Fruit fly (Drosophila melanogaster): Measurements from ENCODE around the gene CG5078.

CG5078 gene

dm6 chr3L:20470991-20471498 is 34.8 kb upstream of the CG5078 start (continued):
- TF ChIP-seq Ets65A (GFP tag) = no peak
- TF ChIP-seq esg (GFP tag; conservative IDR thresholded peaks at IDR 0.05) = peak; percentile 22; the same call in 1 of the 2 replicates
- no peak for TF ChIP-seq CG3163 (GFP tag; optimal IDR thresholded peaks at IDR 0.05)
- TF ChIP-seq tio (GFP tag; optimal IDR thresholded peaks at IDR 0.05) = peak; percentile 3
- no peak for TF ChIP-seq Hmx (GFP tag; optimal IDR thresholded peaks at IDR 0.05)
- peak; percentile 68 for TF ChIP-seq tap (tag; optimal IDR thresholded peaks at IDR 0.05)
- TF ChIP-seq sc (optimal IDR thresholded peaks at IDR 0.05) = no peak
- TF ChIP-seq sc (GFP tag; optimal IDR thresholded peaks at IDR 0.05) = peak; percentile 14
- peak; percentile 51 for TF ChIP-seq PHDP (tag; optimal IDR thresholded peaks at IDR 0.05)
- no peak for TF ChIP-seq CG6765 (GFP tag; optimal IDR thresholded peaks at IDR 0.05)
- TF ChIP-seq Atf-2 (GFP tag; optimal IDR thresholded peaks at IDR 0.05) = no peak
- no peak for TF ChIP-seq CkIIα-i1 (GFP tag; IDR thresholded peaks at IDR 0.05)
- no peak for TF ChIP-seq wdn (GFP tag; IDR thresholded peaks at IDR 0.05)
- TF ChIP-seq CG6791 (GFP tag; IDR thresholded peaks at IDR 0.05; ENCODE audit: partially characterized antibody) = no peak
- no peak for TF ChIP-seq Abd-B (GFP tag; optimal IDR thresholded peaks at IDR 0.05)
- peak; percentile 5 for TF ChIP-seq CG7987 (GFP tag; optimal IDR thresholded peaks at IDR 0.05)
- TF ChIP-seq tll (GFP tag; optimal IDR thresholded peaks at IDR 0.05) = no peak
- TF ChIP-seq usp (GFP tag; optimal IDR thresholded peaks at IDR 0.05) = no peak
- TF ChIP-seq CG6813 (GFP tag; optimal IDR thresholded peaks at IDR 0.05) = peak; percentile 68
- TF ChIP-seq wor (GFP tag; IDR thresholded peaks at IDR 0.05) = peak; percentile 30
- TF ChIP-seq CG8359 (GFP tag; optimal IDR thresholded peaks at IDR 0.05; ENCODE audit: borderline replicate concordance) = peak; percentile 5
- TF ChIP-seq Ravus (GFP tag; IDR thresholded peaks at IDR 0.05) = no peak
- TF ChIP-seq CG33557 (GFP tag; optimal IDR thresholded peaks at IDR 0.05) = no peak
- no peak for TF ChIP-seq prd (optimal IDR thresholded peaks at IDR 0.05)
- peak; percentile 61; the same call in 2 of the 3 replicates for TF ChIP-seq prd (GFP tag; IDR thresholded peaks at IDR 0.05)
- no peak for TF ChIP-seq hb (GFP tag; IDR thresholded peaks at IDR 0.05; ENCODE audit: partially characterized antibody)
- no peak for TF ChIP-seq knrl (GFP tag; IDR thresholded peaks at IDR 0.05; ENCODE audit: partially characterized antibody)
- TF ChIP-seq hkb (optimal IDR thresholded peaks at IDR 0.05) = no peak
- peak; percentile 84 for TF ChIP-seq hkb (GFP tag; IDR thresholded peaks at IDR 0.05)
- peak; percentile 86 for TF ChIP-seq ci (GFP tag; IDR thresholded peaks at IDR 0.05)
- peak; percentile 94 for TF ChIP-seq Meics (GFP tag; optimal IDR thresholded peaks at IDR 0.05)
- TF ChIP-seq CG12071 (GFP tag; optimal IDR thresholded peaks at IDR 0.05) = peak; percentile 43
- TF ChIP-seq Tbp (GFP tag; optimal IDR thresholded peaks at IDR 0.05) = no peak
- no peak for TF ChIP-seq MESR4 (GFP tag; optimal IDR thresholded peaks at IDR 0.05)
- no peak for TF ChIP-seq CG15479 (GFP tag; optimal IDR thresholded peaks at IDR 0.05)
- peak; percentile 60; the same call in 1 of the 3 replicates for TF ChIP-seq Mrtf (GFP tag; IDR thresholded peaks at IDR 0.05)
- TF ChIP-seq Dfd (GFP tag; optimal IDR thresholded peaks at IDR 0.05) = no peak
- peak; percentile 6 for TF ChIP-seq D19B (GFP tag; optimal IDR thresholded peaks at IDR 0.05)
- TF ChIP-seq CG2202 (tag; optimal IDR thresholded peaks at IDR 0.05) = no peak
- TF ChIP-seq dan (GFP tag; IDR thresholded peaks at IDR 0.05) = no peak
- peak; percentile 38; the same call in 1 of the 2 replicates for TF ChIP-seq CG17328 (GFP tag; IDR thresholded peaks at IDR 0.05)
- no peak for TF ChIP-seq Adf1 (GFP tag; IDR thresholded peaks at IDR 0.05)
- peak; percentile 65 for TF ChIP-seq CG1024 (GFP tag; IDR thresholded peaks at IDR 0.05)
- TF ChIP-seq CG1832 (GFP tag; optimal IDR thresholded peaks at IDR 0.05) = no peak
- no peak for TF ChIP-seq Poxn (GFP tag; IDR thresholded peaks at IDR 0.05)
- TF ChIP-seq ranshi (GFP tag; IDR thresholded peaks at IDR 0.05) = peak; percentile 43; the same call in 1 of the 2 replicates
- no peak for TF ChIP-seq CG17361 (GFP tag; IDR thresholded peaks at IDR 0.05)
- TF ChIP-seq croc (GFP tag; conservative IDR thresholded peaks at IDR 0.05) = peak; percentile 13; the same call in 1 of the 3 replicates
- no peak for TF ChIP-seq CG30020 (tag; optimal IDR thresholded peaks at IDR 0.05)
- TF ChIP-seq CG2199 (GFP tag; IDR thresholded peaks at IDR 0.05) = peak; percentile 85; the same call in 1 of the 3 replicates
- no peak for TF ChIP-seq Lim3 (GFP tag; IDR thresholded peaks at IDR 0.05)
- TF ChIP-seq ewg (GFP tag; optimal IDR thresholded peaks at IDR 0.05) = peak; percentile 10
